Worm (Caenorhabditis elegans) whole organism, late embryonic: ENCODE data around the gene sri-31.
A peak's percentile ranks its signal among the peaks of the same experiment; 100 is the strongest.

Experiments
- C08G9.2 ChIP-seq: sonication (generic microtip); optimal IDR thresholded peaks from 2 replicates; lab custom pipeline; 2016; ENCODE audit warnings: mild to moderate bottlenecking, missing genetic modification characterization, moderate library complexity, missing compliant biosample characterization
- K02D7.2 ChIP-seq: sonication (generic microtip); optimal IDR thresholded peaks from 2 replicates; lab custom pipeline; 2017; ENCODE audit warnings: mild to moderate bottlenecking, missing genetic modification characterization, missing compliant biosample characterization
- ceh-14 ChIP-seq: sonication (generic microtip); optimal IDR thresholded peaks from 2 replicates; lab custom pipeline; 2016; ENCODE audit warnings: missing genotype, missing genetic modification characterization, missing compliant biosample characterization
- ceh-24 ChIP-seq: sonication (generic microtip); optimal IDR thresholded peaks from 2 replicates; lab custom pipeline; 2016; ENCODE audit warnings: mild to moderate bottlenecking, missing genetic modification characterization, missing compliant biosample characterization
- ceh-30 ChIP-seq: fragments of 150-350 bp; optimal IDR thresholded peaks from 2 replicates; lab custom pipeline; 2014; ENCODE audit warnings: missing biosample characterization, missing genetic modification characterization
- ceh-31 ChIP-seq: sonication (generic microtip); optimal IDR thresholded peaks from 2 replicates; lab custom pipeline; 2016; ENCODE audit warnings: missing genetic modification characterization, missing compliant biosample characterization
- ceh-34 ChIP-seq: sonication (generic microtip); optimal IDR thresholded peaks from 2 replicates; lab custom pipeline; 2016; ENCODE audit warnings: mild to moderate bottlenecking, missing genetic modification characterization, missing compliant biosample characterization
- ceh-48 ChIP-seq: sonication (generic microtip); optimal IDR thresholded peaks from 2 replicates; lab custom pipeline; 2016; ENCODE audit warnings: missing genetic modification characterization, inconsistent platforms, missing compliant biosample characterization
- che-1 ChIP-seq: sonication (generic microtip); optimal IDR thresholded peaks from 2 replicates; lab custom pipeline; 2016; ENCODE audit warnings: mild to moderate bottlenecking, missing genetic modification characterization, missing compliant biosample characterization
- dmd-4 ChIP-seq: sonication (generic microtip); optimal IDR thresholded peaks from 2 replicates; lab custom pipeline; 2016; ENCODE audit warnings: borderline replicate concordance, missing genetic modification characterization, missing compliant biosample characterization
- elt-4 ChIP-seq: sonication (generic microtip); optimal IDR thresholded peaks from 2 replicates; lab custom pipeline; 2016; ENCODE audit warnings: missing genetic modification characterization, missing compliant biosample characterization
- eyg-1 ChIP-seq: sonication (generic microtip); optimal IDR thresholded peaks from 2 replicates; lab custom pipeline; 2016; ENCODE audit warnings: missing genotype, missing genetic modification characterization, missing compliant biosample characterization
- fax-1 ChIP-seq: sonication (generic microtip); optimal IDR thresholded peaks from 2 replicates; lab custom pipeline; 2016; ENCODE audit warnings: missing genotype, missing genetic modification characterization, missing compliant biosample characterization
- fkh-10 ChIP-seq: fragments of 150-350 bp; optimal IDR thresholded peaks from 2 replicates; lab custom pipeline; 2014; ENCODE audit warnings: missing biosample characterization, missing genetic modification reagents, missing genetic modification characterization
- hlh-13 ChIP-seq: fragments of 200-800 bp; sonication (Bioruptor generic); optimal IDR thresholded peaks from 2 replicates; lab custom pipeline; 2018; ENCODE audit warnings: mild to moderate bottlenecking, missing genetic modification characterization, missing compliant biosample characterization
- hlh-30 ChIP-seq: sonication (generic microtip); optimal IDR thresholded peaks from 2 replicates; lab custom pipeline; 2017; ENCODE audit warnings: antibody characterized with exemption, missing genetic modification characterization, missing compliant biosample characterization; ENCODE audit not compliant: insufficient read depth
- madf-2 ChIP-seq: sonication (generic microtip); optimal IDR thresholded peaks from 2 replicates; lab custom pipeline; 2017; ENCODE audit warnings: missing genetic modification characterization, missing compliant biosample characterization
- nfya-1 ChIP-seq: sonication (generic microtip); optimal IDR thresholded peaks from 2 replicates; lab custom pipeline; 2017; ENCODE audit warnings: missing genetic modification characterization, mild to moderate bottlenecking, missing compliant biosample characterization, antibody characterized with exemption, moderate library complexity
- nhr-11 ChIP-seq: fragments of 150-350 bp; optimal IDR thresholded peaks from 2 replicates; lab custom pipeline; 2014; ENCODE audit warnings: missing biosample characterization, missing genetic modification characterization
- nhr-232 ChIP-seq: sonication (generic microtip); optimal IDR thresholded peaks from 2 replicates; lab custom pipeline; 2016; ENCODE audit warnings: missing genetic modification characterization, missing compliant biosample characterization
- odd-2 ChIP-seq: sonication (generic microtip); optimal IDR thresholded peaks from 2 replicates; lab custom pipeline; 2017; ENCODE audit warnings: antibody characterized with exemption, mild to moderate bottlenecking, missing genetic modification characterization, missing compliant biosample characterization
- pag-3 ChIP-seq: sonication (generic microtip); optimal IDR thresholded peaks from 2 replicates; lab custom pipeline; 2016; ENCODE audit warnings: missing compliant biosample characterization, missing genetic modification characterization, borderline replicate concordance
- pax-1 ChIP-seq: fragments of 150-350 bp; optimal IDR thresholded peaks from 2 replicates; lab custom pipeline; 2014; ENCODE audit warnings: missing biosample characterization, missing genetic modification characterization
- rnt-1 ChIP-seq: sonication (generic microtip); optimal IDR thresholded peaks from 2 replicates; lab custom pipeline; 2016; ENCODE audit warnings: missing genetic modification characterization, missing compliant biosample characterization
- sox-4 ChIP-seq: sonication (generic microtip); optimal IDR thresholded peaks from 2 replicates; lab custom pipeline; 2017; ENCODE audit warnings: mild to moderate bottlenecking, missing genetic modification characterization, inconsistent platforms, missing compliant biosample characterization
- syd-9 ChIP-seq: sonication (generic microtip); optimal IDR thresholded peaks from 2 replicates; lab custom pipeline; 2016; ENCODE audit warnings: mild to moderate bottlenecking, missing genetic modification characterization, moderate library complexity, missing compliant biosample characterization
- tbx-2 ChIP-seq: sonication (generic microtip); optimal IDR thresholded peaks from 2 replicates; lab custom pipeline; 2016; ENCODE audit warnings: missing genetic modification characterization, missing compliant biosample characterization
- unc-42 ChIP-seq: sonication (generic microtip); optimal IDR thresholded peaks from 2 replicates; lab custom pipeline; 2016; ENCODE audit warnings: missing genotype, missing genetic modification characterization, missing compliant biosample characterization
- ztf-16 ChIP-seq: sonication (generic microtip); optimal IDR thresholded peaks from 2 replicates; lab custom pipeline; 2017; ENCODE audit warnings: missing genetic modification characterization, missing compliant biosample characterization

sri-31 gene

ce11 chrII:3063366-3063765, 12.6 kb downstream of the sri-31 start:
- TF ChIP-seq ceh-48 (tag; lab: Kevin White, UChicago) (peak; percentile 62), ceh-24 (tag; lab: Kevin White, UChicago) (no peak)

- no peak for TF ChIP-seq dmd-4 (tag; lab: Kevin White, UChicago)
- no peak for TF ChIP-seq ceh-14 (tag; lab: Kevin White, UChicago)
- peak; percentile 52 for TF ChIP-seq ceh-48 (tag; lab: Kevin White, UChicago)
- TF ChIP-seq sox-4 (tag; lab: Kevin White, UChicago): no peak
- no peak for TF ChIP-seq nhr-11 (tag; lab: Kevin White, UChicago)
Observed at ce11 chrII:3063984-3064383, 13.2 kb downstream of the sri-31 start.

ce11 chrII:3064631-3065030, 13.8 kb downstream of the sri-31 start:
- TF ChIP-seq ceh-48 (tag; lab: Kevin White, UChicago): peak; percentile 20
- no peak for TF ChIP-seq eyg-1 (tag; lab: Kevin White, UChicago)

- no peak for TF ChIP-seq nfya-1 (tag; lab: Kevin White, UChicago)
- no peak for TF ChIP-seq tbx-2 (tag; lab: Kevin White, UChicago)
- no peak for TF ChIP-seq fax-1 (tag; lab: Kevin White, UChicago)
- TF ChIP-seq madf-2 (tag; lab: Kevin White, UChicago): no peak
- TF ChIP-seq rnt-1 (tag; lab: Kevin White, UChicago): no peak
- no peak for TF ChIP-seq C08G9.2 (tag; lab: Kevin White, UChicago)
- TF ChIP-seq hlh-30 (tag; lab: Kevin White, UChicago): no peak
- TF ChIP-seq pag-3 (tag; lab: Kevin White, UChicago): no peak
- no peak for TF ChIP-seq ceh-34 (tag; lab: Kevin White, UChicago)
- TF ChIP-seq elt-4: no peak
- no peak for TF ChIP-seq K02D7.2
- TF ChIP-seq ceh-31: no peak
- no peak for TF ChIP-seq odd-2
- no peak for TF ChIP-seq nhr-232
- no peak for TF ChIP-seq pax-1
- TF ChIP-seq ceh-24 (tag; lab: Kevin White, UChicago): no peak
- no peak for TF ChIP-seq dmd-4 (tag; lab: Kevin White, UChicago)
- TF ChIP-seq syd-9 (tag; lab: Kevin White, UChicago): no peak
- no peak for TF ChIP-seq ztf-16 (tag; lab: Kevin White, UChicago)
Observed at ce11 chrII:3065086-3065485, 14.3 kb downstream of the sri-31 start.

ce11 chrII:3066401-3066800, 15.6 kb downstream of the sri-31 start:
- TF ChIP-seq ceh-48 (tag; lab: Kevin White, UChicago) (peak; percentile 15), nhr-11 (tag; lab: Kevin White, UChicago) (no peak)

- TF ChIP-seq ceh-30 (no peak), ceh-48 (tag; lab: Kevin White, UChicago) (peak; percentile 33), ceh-34 (tag; lab: Kevin White, UChicago) (no peak)
Observed at ce11 chrII:3067447-3067846, 16.6 kb downstream of the sri-31 start.

- TF ChIP-seq ceh-30 (no peak), che-1 (no peak), ceh-34 (tag; lab: Kevin White, UChicago) (no peak), unc-42 (tag; lab: Kevin White, UChicago) (no peak), fkh-10 (GFP tag; lab: Kevin White, UChicago) (no peak), pag-3 (tag; lab: Kevin White, UChicago) (no peak), pax-1 (no peak), hlh-13 (GFP tag; lab: Kevin White, UChicago) (no peak)
Observed at ce11 chrII:3067896-3068295, 17.1 kb downstream of the sri-31 start.
